Fruit fly (Drosophila melanogaster) whole organism, prepupa: ENCODE data around the gene mus201.

ENCODE experiments used
- Blimp-1 ChIP-seq: fragments of 200-800 bp; sonication (Bioruptor generic); optimal IDR thresholded peaks from 3 replicates; lab custom pipeline; 2017; ENCODE audit warnings: missing biosample characterization, missing genetic modification characterization, mild to moderate bottlenecking, moderate library complexity, missing genetic modification reagents
- CG10631 ChIP-seq: fragments of 200-800 bp; sonication (Bioruptor generic); optimal IDR thresholded peaks from 2 replicates; lab custom pipeline; 2016; ENCODE audit warnings: missing biosample characterization, missing genetic modification characterization
- CG11294 ChIP-seq: fragments of 200-800 bp; sonication (Bioruptor generic); IDR thresholded peaks from 2 replicates; pipeline ENCODE4 v1.3.6; 2022; ENCODE audit warnings: missing biosample characterization, missing genetic modification characterization
- CG11762 ChIP-seq: fragments of 200-800 bp; sonication (Bioruptor generic); optimal IDR thresholded peaks from 3 replicates; lab custom pipeline; 2016; ENCODE audit warnings: missing biosample characterization, missing genetic modification characterization; ENCODE audit not compliant: insufficient read depth
- CG15336 ChIP-seq: fragments of 200-800 bp; sonication (Bioruptor generic); IDR thresholded peaks from 2 replicates; pipeline ENCODE4 v1.3.6; 2022; ENCODE audit warnings: missing biosample characterization, missing genetic modification characterization
- CG1621 ChIP-seq: fragments of 200-800 bp; sonication (Bioruptor generic); optimal IDR thresholded peaks from 3 replicates; lab custom pipeline; 2018; ENCODE audit warnings: missing biosample characterization, mild to moderate bottlenecking, missing genetic modification characterization
- CG16779 ChIP-seq: fragments of 200-800 bp; sonication (Bioruptor generic); optimal IDR thresholded peaks from 3 replicates; lab custom pipeline; 2017; ENCODE audit warnings: missing biosample characterization, mild to moderate bottlenecking, missing genetic modification characterization
- CG3032 ChIP-seq: fragments of 200-800 bp; optimal IDR thresholded peaks from 2 replicates; lab custom pipeline; 2019; ENCODE audit warnings: missing biosample characterization, mild to moderate bottlenecking, missing genetic modification characterization, moderate library complexity
- CG31627 ChIP-seq: fragments of 200-800 bp; sonication (Bioruptor generic); optimal IDR thresholded peaks from 3 replicates; lab custom pipeline; 2016; ENCODE audit warnings: missing biosample characterization, missing genetic modification characterization
- CG32006 ChIP-seq: fragments of 200-800 bp; sonication (Bioruptor generic); optimal IDR thresholded peaks from 3 replicates; lab custom pipeline; 2017; ENCODE audit warnings: missing biosample characterization, mild to moderate bottlenecking, missing genetic modification characterization
- CG34406 ChIP-seq: fragments of 200-800 bp; sonication (Bioruptor generic); optimal IDR thresholded peaks from 3 replicates; lab custom pipeline; 2016; ENCODE audit warnings: missing biosample characterization, missing genetic modification characterization
- CG3919 ChIP-seq: fragments of 200-800 bp; sonication (Bioruptor generic); optimal IDR thresholded peaks from 3 replicates; lab custom pipeline; 2016; ENCODE audit warnings: missing biosample characterization, missing genetic modification characterization
- CG4318 ChIP-seq: fragments of 200-800 bp; sonication (Bioruptor generic); optimal IDR thresholded peaks from 3 replicates; lab custom pipeline; 2017; ENCODE audit warnings: missing biosample characterization, mild to moderate bottlenecking, missing genetic modification characterization
- CG6163 ChIP-seq: fragments of 200-800 bp; sonication (Bioruptor generic); IDR thresholded peaks from 3 replicates; pipeline ENCODE4 v1.3.6; 2022; ENCODE audit warnings: missing biosample characterization, missing genetic modification characterization
- CG6792 ChIP-seq: fragments of 200-800 bp; sonication (Bioruptor generic); optimal IDR thresholded peaks from 3 replicates; lab custom pipeline; 2016; ENCODE audit warnings: missing biosample characterization, missing genetic modification characterization
- CG6854 ChIP-seq: fragments of 200-800 bp; sonication (Bioruptor generic); optimal IDR thresholded peaks from 2 replicates; lab custom pipeline; 2017; ENCODE audit warnings: missing biosample characterization, mild to moderate bottlenecking, missing genetic modification characterization
- CG7368 ChIP-seq: fragments of 200-800 bp; sonication (Bioruptor generic); optimal IDR thresholded peaks from 3 replicates; lab custom pipeline; 2016; ENCODE audit warnings: missing biosample characterization, missing genetic modification characterization
- CG8119 ChIP-seq: fragments of 200-800 bp; sonication (Bioruptor generic); IDR thresholded peaks from 3 replicates; pipeline ENCODE4 v1.3.6; 2022; ENCODE audit warnings: missing biosample characterization, missing genetic modification characterization
- CG8319 ChIP-seq: fragments of 200-800 bp; sonication (Bioruptor generic); optimal IDR thresholded peaks from 3 replicates; lab custom pipeline; 2016; ENCODE audit warnings: missing biosample characterization, missing genetic modification characterization
- CG8632 ChIP-seq: fragments of 200-800 bp; sonication (Bioruptor generic); optimal IDR thresholded peaks from 3 replicates; lab custom pipeline; 2016; ENCODE audit warnings: missing biosample characterization, missing genetic modification characterization
- CG9139 ChIP-seq: fragments of 200-800 bp; sonication (Bioruptor generic); optimal IDR thresholded peaks from 3 replicates; lab custom pipeline; 2017; ENCODE audit warnings: missing biosample characterization, mild to moderate bottlenecking, missing genetic modification characterization
- Eip78C ChIP-seq: fragments of 200-800 bp; sonication (Bioruptor generic); peaks from one replicate; lab custom pipeline; 2016; ENCODE audit warnings: missing biosample characterization, missing genetic modification characterization
- Eip93F ChIP-seq: fragments of 200-800 bp; sonication (Bioruptor generic); optimal IDR thresholded peaks from 2 replicates; lab custom pipeline; 2016; ENCODE audit warnings: missing biosample characterization, mild to moderate bottlenecking, missing genetic modification characterization
- Ets21C ChIP-seq: fragments of 200-800 bp; sonication (Bioruptor generic); optimal IDR thresholded peaks from 3 replicates; lab custom pipeline; 2016; ENCODE audit warnings: missing biosample characterization, missing genetic modification characterization
- Ets96B ChIP-seq: fragments of 200-800 bp; optimal IDR thresholded peaks from 2 replicates; lab custom pipeline; 2019; ENCODE audit warnings: missing biosample characterization, mild to moderate bottlenecking, missing genetic modification characterization, moderate library complexity
- Hr38 ChIP-seq: sonication (Bioruptor generic); optimal IDR thresholded peaks from 2 replicates; lab custom pipeline; 2016; ENCODE audit warnings: missing biosample characterization, missing genetic modification characterization
- Met ChIP-seq: fragments of 200-800 bp; sonication (Bioruptor generic); optimal IDR thresholded peaks from 3 replicates; lab custom pipeline; 2016; ENCODE audit warnings: missing biosample characterization, missing genetic modification characterization
- OdsH ChIP-seq: fragments of 200-800 bp; sonication (Bioruptor generic); optimal IDR thresholded peaks from 3 replicates; lab custom pipeline; 2016; ENCODE audit warnings: missing biosample characterization, missing genetic modification characterization
- Sox14 ChIP-seq: fragments of 200-800 bp; sonication (Bioruptor generic); optimal IDR thresholded peaks from 3 replicates; lab custom pipeline; 2016; ENCODE audit warnings: missing biosample characterization, missing genetic modification characterization
- Sox15 ChIP-seq: fragments of 200-800 bp; sonication (Bioruptor generic); optimal IDR thresholded peaks from 3 replicates; lab custom pipeline; 2016; ENCODE audit warnings: missing biosample characterization, missing genetic modification characterization
- achi ChIP-seq: fragments of 200-800 bp; sonication (Bioruptor generic); optimal IDR thresholded peaks from 3 replicates; lab custom pipeline; 2016; ENCODE audit warnings: missing biosample characterization, missing genetic modification characterization
- acj6 ChIP-seq: fragments of 200-800 bp; sonication (Bioruptor generic); optimal IDR thresholded peaks from 3 replicates; lab custom pipeline; 2016; ENCODE audit warnings: missing biosample characterization, missing genetic modification characterization
- dac ChIP-seq: fragments of 200-800 bp; sonication (Bioruptor generic); optimal IDR thresholded peaks from 2 replicates; lab custom pipeline; 2017; ENCODE audit warnings: missing biosample characterization, mild to moderate bottlenecking, missing genetic modification characterization
- eg ChIP-seq: fragments of 200-800 bp; sonication (Bioruptor generic); IDR thresholded peaks from 3 replicates; pipeline ENCODE4 v1.3.6; 2022; ENCODE audit warnings: missing biosample characterization, missing genetic modification characterization
- fd85E ChIP-seq: fragments of 200-800 bp; sonication (Bioruptor generic); optimal IDR thresholded peaks from 3 replicates; lab custom pipeline; 2016; ENCODE audit warnings: missing biosample characterization, missing genetic modification characterization
- fkh ChIP-seq: fragments of 200-800 bp; sonication (Bioruptor generic); optimal IDR thresholded peaks from 3 replicates; lab custom pipeline; 2017; ENCODE audit warnings: missing biosample characterization, mild to moderate bottlenecking, missing genetic modification characterization, moderate library complexity
- lz ChIP-seq: fragments of 200-800 bp; sonication (Bioruptor generic); optimal IDR thresholded peaks from 3 replicates; lab custom pipeline; 2016; ENCODE audit warnings: missing biosample characterization, missing genetic modification characterization
- net ChIP-seq: fragments of 200-800 bp; sonication (Bioruptor generic); optimal IDR thresholded peaks from 3 replicates; lab custom pipeline; 2016; ENCODE audit warnings: missing biosample characterization, missing genetic modification characterization
- pdm3 ChIP-seq: fragments of 200-800 bp; sonication (Bioruptor generic); optimal IDR thresholded peaks from 3 replicates; lab custom pipeline; 2016; ENCODE audit warnings: missing biosample characterization, missing genetic modification characterization
- salr ChIP-seq, 2 experiments: fragments of 200-800 bp; sonication (Bioruptor generic); optimal IDR thresholded peaks; 3 replicates each; lab custom pipeline; 2016 to 2018; ENCODE audit warnings: missing biosample characterization in 2 of 2, missing genetic modification characterization in 2 of 2, mild to moderate bottlenecking in 1 of 2
- ss ChIP-seq, 2 experiments: fragments of 200-800 bp; sonication (Bioruptor generic); optimal IDR thresholded peaks; 2 replicates in 1 of 2; 3 replicates in 1 of 2; lab custom pipeline; 2017 to 2018; ENCODE audit warnings: mild to moderate bottlenecking in 2 of 2, missing biosample characterization in 2 of 2, missing genetic modification characterization in 2 of 2, moderate library complexity in 1 of 2
- svp ChIP-seq: fragments of 200-800 bp; sonication (Bioruptor generic); peaks from one replicate; lab custom pipeline; 2016; ENCODE audit warnings: missing biosample characterization, missing genetic modification characterization
- topi ChIP-seq: fragments of 200-800 bp; sonication (Bioruptor generic); optimal IDR thresholded peaks from 3 replicates; lab custom pipeline; 2016; ENCODE audit warnings: missing biosample characterization, missing genetic modification characterization
- vri ChIP-seq: fragments of 200-800 bp; sonication (Bioruptor generic); optimal IDR thresholded peaks from 3 replicates; lab custom pipeline; 2016; ENCODE audit warnings: missing biosample characterization, mild to moderate bottlenecking, missing genetic modification characterization

mus201 gene

dm6 chr2L:8414887-8415883 is 22.8 kb upstream of the mus201 start, which contains the start of the genes CG13398 and Akap200 (continued):
- peak; percentile 25 for TF ChIP-seq Ets96B (tag; lab: Kevin White, UChicago)
- no peak for TF ChIP-seq CG4318
- no peak for TF ChIP-seq Hr38 (GFP tag; lab: Kevin White, UChicago)
- TF ChIP-seq lz (GFP tag; lab: Kevin White, UChicago) = peak; percentile 22
- no peak for TF ChIP-seq Blimp-1 (GFP tag; lab: Kevin White, UChicago)
- peak; percentile 78 for TF ChIP-seq fkh
- peak; percentile 76 for TF ChIP-seq Eip78C (GFP tag; lab: Kevin White, UChicago)
- TF ChIP-seq CG34406 = peak; percentile 53
- peak; percentile 7 for TF ChIP-seq CG6792 (GFP tag; lab: Kevin White, UChicago)
- TF ChIP-seq ss (GFP tag; optimal IDR thresholded peaks at IDR 0.05; lab: Kevin White, UChicago) = peak; percentile 6 to 45
- peak; percentile 58 for TF ChIP-seq vri (GFP tag; lab: Kevin White, UChicago)
- TF ChIP-seq CG10631 (GFP tag; lab: Kevin White, UChicago) = peak; percentile 64
- TF ChIP-seq CG9139 (GFP tag; lab: Kevin White, UChicago) = no peak

- TF ChIP-seq Sox15 (GFP tag; lab: Kevin White, UChicago) (peak; percentile 7), fkh (peak; percentile 16), pdm3 (GFP tag; lab: Kevin White, UChicago) (peak; percentile 75), CG7368 (GFP tag; lab: Kevin White, UChicago) (peak; percentile 60), OdsH (GFP tag; lab: Kevin White, UChicago) (peak; percentile 58), ss (GFP tag; optimal IDR thresholded peaks at IDR 0.05; lab: Kevin White, UChicago) (peak; percentile 82 to 90), Sox14 (peak; percentile 98), CG31627 (peak; percentile 73), dac (peak; percentile 14), CG15336 (GFP tag; lab: Robert Waterston, UW) (peak; percentile 60), CG8319 (peak; percentile 22), eg (GFP tag; lab: Robert Waterston, UW) (peak; percentile 60), acj6 (peak; percentile 65), vri (GFP tag; lab: Kevin White, UChicago) (peak; percentile 55), CG10631 (GFP tag; lab: Kevin White, UChicago) (peak; percentile 73), CG8119 (peak; percentile 55; the same call in 2 of the 3 replicates), CG1621 (peak; percentile 71), CG3032 (tag; lab: Kevin White, UChicago) (peak; percentile 63), Met (GFP tag; lab: Kevin White, UChicago) (peak; percentile 80), Ets21C (GFP tag; lab: Kevin White, UChicago) (peak; percentile 60), CG3919 (GFP tag; lab: Kevin White, UChicago) (peak; percentile 81), Hr38 (GFP tag; lab: Kevin White, UChicago) (no peak), CG11762 (no peak), lz (GFP tag; lab: Kevin White, UChicago) (peak; percentile 79), fd85E (GFP tag; lab: Kevin White, UChicago) (peak; percentile 62), CG6163 (peak; percentile 82), Ets96B (tag; lab: Kevin White, UChicago) (peak; percentile 76), Eip93F (no peak), CG16779 (peak; percentile 61), Eip78C (GFP tag; lab: Kevin White, UChicago) (peak; percentile 94), CG4318 (no peak), CG34406 (peak; percentile 56), svp (GFP tag; lab: Kevin White, UChicago) (peak; percentile 99), achi (GFP tag; lab: Kevin White, UChicago) (peak; percentile 72), CG6792 (GFP tag; lab: Kevin White, UChicago) (peak; percentile 76), topi (GFP tag; lab: Kevin White, UChicago) (peak; percentile 78), CG32006 (GFP tag; lab: Kevin White, UChicago) (peak; percentile 65), CG8632 (GFP tag; lab: Kevin White, UChicago) (peak; percentile 59), salr (GFP tag; optimal IDR thresholded peaks at IDR 0.05; lab: Kevin White, UChicago) (peak; percentile 32 to 63), CG6854 (GFP tag; lab: Kevin White, UChicago) (peak; percentile 6), CG11294 (GFP tag; lab: Robert Waterston, UW) (peak; percentile 51; the same call in 1 of the 2 replicates), net (GFP tag; lab: Kevin White, UChicago) (peak; percentile 59)
These were observed 21.5 kb upstream of the mus201 start for dm6 chr2L:8416350-8417046.
